Worm (Caenorhabditis elegans) whole organism, L4 larva: ENCODE results near the gene dhrr-1.

Source experiments
- D1046.2 ChIP-seq: fragments of 200-800 bp; sonication (Bioruptor generic); IDR thresholded peaks from 2 replicates; pipeline ENCODE4 v1.3.6; 2022; ENCODE audit warnings: missing genetic modification characterization, missing compliant biosample characterization
- F10B5.3 ChIP-seq: sonication (generic microtip); optimal IDR thresholded peaks from 2 replicates; lab custom pipeline; 2016; ENCODE audit warnings: mild to moderate bottlenecking, missing genetic modification characterization, missing compliant biosample characterization
- F26F4.8 ChIP-seq: fragments of 200-800 bp; sonication (Bioruptor generic); conservative IDR thresholded peaks from 2 replicates; pipeline ENCODE4 v1.3.6; 2022; ENCODE audit warnings: missing genetic modification characterization, missing compliant biosample characterization
- F37D6.2 ChIP-seq: sonication (generic microtip); optimal IDR thresholded peaks from 2 replicates; lab custom pipeline; 2016; ENCODE audit warnings: mild to moderate bottlenecking, missing genetic modification characterization, missing compliant biosample characterization
- T26A8.4 ChIP-seq: fragments of 200-800 bp; sonication (Bioruptor generic); IDR thresholded peaks from 2 replicates; pipeline ENCODE4 v1.3.6; 2022; ENCODE audit warnings: missing genetic modification characterization, missing compliant biosample characterization
- Y48G9A.11 ChIP-seq: fragments of 200-800 bp; sonication (Bioruptor generic); IDR thresholded peaks from 2 replicates; pipeline ENCODE4 v1.3.6; 2022; ENCODE audit warnings: missing genetic modification reagents, missing genetic modification characterization, missing compliant biosample characterization
- Y75B8A.6 ChIP-seq: fragments of 200-800 bp; sonication (Bioruptor generic); IDR thresholded peaks from 2 replicates; pipeline ENCODE4 v1.3.6; 2022; ENCODE audit warnings: missing genetic modification reagents, missing genetic modification characterization, missing compliant biosample characterization
- ZK337.2 ChIP-seq: fragments of 200-800 bp; sonication (Bioruptor generic); IDR thresholded peaks from 2 replicates; pipeline ENCODE4 v1.3.6; 2022; ENCODE audit warnings: missing genetic modification reagents, missing genetic modification characterization, missing compliant biosample characterization
- ZK546.5 ChIP-seq, 2 experiments: sonication (generic microtip); optimal IDR thresholded peaks; 2 replicates each; lab custom pipeline; 2017; ENCODE audit warnings: missing biosample characterization in 2 of 2, missing genetic modification characterization in 2 of 2
- aly-2 ChIP-seq: sonication (generic microtip); optimal IDR thresholded peaks from 2 replicates; lab custom pipeline; 2018; ENCODE audit warnings: missing biosample characterization, missing genetic modification characterization
- ceh-28 ChIP-seq: fragments of 150-350 bp; optimal IDR thresholded peaks from 2 replicates; lab custom pipeline; 2014; ENCODE audit warnings: missing biosample characterization, missing genetic modification reagents, missing genetic modification characterization
- ceh-32 ChIP-seq: sonication (generic microtip); optimal IDR thresholded peaks from 2 replicates; lab custom pipeline; 2016; ENCODE audit warnings: mild to moderate bottlenecking, missing genetic modification characterization, missing compliant biosample characterization; ENCODE audit not compliant: poor library complexity
- ctbp-1 ChIP-seq: fragments of 200-800 bp; sonication (Bioruptor generic); IDR thresholded peaks from 2 replicates; pipeline ENCODE4 v1.3.6; 2022; ENCODE audit warnings: missing genetic modification reagents, missing genetic modification characterization, missing compliant biosample characterization
- daf-19 ChIP-seq: fragments of 200-800 bp; sonication (Bioruptor generic); conservative IDR thresholded peaks from 2 replicates; pipeline ENCODE4 v1.3.6; 2022; ENCODE audit warnings: missing genetic modification characterization, missing compliant biosample characterization
- dmd-6 ChIP-seq: fragments of 200-800 bp; sonication (Bioruptor generic); IDR thresholded peaks from 2 replicates; pipeline ENCODE4 v1.3.6; 2022; ENCODE audit warnings: missing genetic modification reagents, missing genetic modification characterization, missing compliant biosample characterization
- dmd-8 ChIP-seq: fragments of 200-800 bp; sonication (Bioruptor generic); IDR thresholded peaks from 2 replicates; pipeline ENCODE4 v1.3.6; 2022; ENCODE audit warnings: missing genetic modification characterization, missing compliant biosample characterization
- dmd-9 ChIP-seq: fragments of 200-800 bp; sonication (Bioruptor generic); IDR thresholded peaks from 2 replicates; pipeline ENCODE4 v1.3.6; 2022; ENCODE audit warnings: missing genetic modification reagents, missing genetic modification characterization, missing compliant biosample characterization
- dpl-1 ChIP-seq: fragments of 150-350 bp; optimal IDR thresholded peaks from 2 replicates; lab custom pipeline; 2014; ENCODE audit warnings: missing biosample characterization, missing genetic modification reagents, missing genetic modification characterization
- duxl-1 ChIP-seq: sonication (generic microtip); optimal IDR thresholded peaks from 2 replicates; lab custom pipeline; 2016; ENCODE audit warnings: mild to moderate bottlenecking, missing genetic modification characterization, moderate library complexity, missing compliant biosample characterization; ENCODE audit not compliant: poor library complexity
- dve-1 ChIP-seq: sonication (generic microtip); optimal IDR thresholded peaks from 2 replicates; lab custom pipeline; 2017; ENCODE audit warnings: antibody characterized with exemption, mild to moderate bottlenecking, missing genetic modification characterization, missing compliant biosample characterization; ENCODE audit not compliant: insufficient read depth
- egl-43 ChIP-seq: fragments of 200-800 bp; sonication (Bioruptor generic); IDR thresholded peaks from 2 replicates; pipeline ENCODE4 v1.3.6; 2022; ENCODE audit warnings: missing genetic modification reagents, missing genetic modification characterization, missing compliant biosample characterization
- gei-8 ChIP-seq: fragments of 200-800 bp; sonication (Bioruptor generic); optimal IDR thresholded peaks from 2 replicates; lab custom pipeline; 2018; ENCODE audit warnings: mild to moderate bottlenecking, missing genetic modification characterization, missing compliant biosample characterization
- hif-1 ChIP-seq, 2 experiments: sonication (generic microtip); optimal IDR thresholded peaks; 2 replicates each; lab custom pipeline; 2016 to 2017; ENCODE audit warnings: missing compliant biosample characterization in 2 of 2, missing genetic modification characterization in 2 of 2, missing genetic modification reagents in 2 of 2, missing genotype in 2 of 2, mild to moderate bottlenecking in 1 of 2
- hlh-11 ChIP-seq: fragments of 200-800 bp; sonication (Bioruptor generic); optimal IDR thresholded peaks from 2 replicates; lab custom pipeline; 2018; ENCODE audit warnings: mild to moderate bottlenecking, missing genetic modification characterization, missing compliant biosample characterization
- lim-7 ChIP-seq: fragments of 200-800 bp; sonication (Bioruptor generic); IDR thresholded peaks from 2 replicates; pipeline ENCODE4 v1.3.6; 2022; ENCODE audit warnings: missing genetic modification characterization, missing compliant biosample characterization
- lin-13 ChIP-seq: fragments of 150-350 bp; optimal IDR thresholded peaks from 2 replicates; lab custom pipeline; 2014; ENCODE audit warnings: missing biosample characterization, missing genetic modification reagents, missing genetic modification characterization
- lir-3 ChIP-seq: sonication (generic microtip); optimal IDR thresholded peaks from 2 replicates; lab custom pipeline; 2016; ENCODE audit warnings: mild to moderate bottlenecking, missing genetic modification characterization, missing compliant biosample characterization
- lsy-2 ChIP-seq, 2 experiments: fragments of 150-350 bp in 1 of 2; sonication (generic microtip) in 1 of 2; optimal IDR thresholded peaks; 2 replicates each; lab custom pipeline; 2014 to 2017; ENCODE audit warnings: missing biosample characterization in 2 of 2, missing genetic modification characterization in 2 of 2
- mdt-29 ChIP-seq: fragments of 200-800 bp; sonication (Bioruptor generic); IDR thresholded peaks from 2 replicates; pipeline ENCODE4 v1.3.6; 2022; ENCODE audit warnings: missing genetic modification reagents, missing genetic modification characterization, missing compliant biosample characterization
- mxl-3 ChIP-seq: fragments of 200-800 bp; sonication (Bioruptor generic); optimal IDR thresholded peaks from 2 replicates; lab custom pipeline; 2018; ENCODE audit warnings: mild to moderate bottlenecking, missing genetic modification characterization, missing compliant biosample characterization
- nhr-10 ChIP-seq: fragments of 150-350 bp; optimal IDR thresholded peaks from 2 replicates; lab custom pipeline; 2014; ENCODE audit warnings: missing biosample characterization, missing genetic modification characterization
- nhr-25 ChIP-seq: sonication (generic microtip); optimal IDR thresholded peaks from 2 replicates; lab custom pipeline; 2017; ENCODE audit warnings: missing genetic modification characterization, mild to moderate bottlenecking, missing compliant biosample characterization, antibody characterized with exemption, moderate library complexity, borderline replicate concordance; ENCODE audit not compliant: insufficient read depth
- nhr-28 ChIP-seq: fragments of 150-350 bp; optimal IDR thresholded peaks from 2 replicates; lab custom pipeline; 2014; ENCODE audit warnings: missing biosample characterization, missing genetic modification characterization
- nhr-48 ChIP-seq: sonication (generic microtip); optimal IDR thresholded peaks from 2 replicates; lab custom pipeline; 2016; ENCODE audit warnings: mild to moderate bottlenecking, missing genetic modification characterization, missing compliant biosample characterization
- nhr-6 ChIP-seq: fragments of 150-350 bp; optimal IDR thresholded peaks from 2 replicates; lab custom pipeline; 2014; ENCODE audit warnings: missing biosample characterization, missing genetic modification characterization
- pha-4 ChIP-seq, 2 experiments: fragments of 150-350 bp in 1 of 2; fragments of 200-800 bp in 1 of 2; sonication (Bioruptor generic) in 1 of 2; IDR thresholded peaks in 1 of 2; optimal IDR thresholded peaks in 1 of 2; 2 replicates each; pipeline versions ENCODE4 v1.3.6 to Lab custom; 2014 to 2022; ENCODE audit warnings: missing genetic modification characterization in 2 of 2, missing genetic modification reagents in 2 of 2, missing biosample characterization in 1 of 2, missing compliant biosample characterization in 1 of 2
- php-3 ChIP-seq: fragments of 200-800 bp; sonication (Bioruptor generic); IDR thresholded peaks from 2 replicates; pipeline ENCODE4 v1.3.6; 2022; ENCODE audit warnings: missing genetic modification reagents, missing genetic modification characterization, missing compliant biosample characterization
- skn-1 ChIP-seq: fragments of 150-350 bp; optimal IDR thresholded peaks from 2 replicates; lab custom pipeline; 2014; ENCODE audit warnings: missing biosample characterization, missing genetic modification characterization
- snpc-1.2 ChIP-seq: fragments of 200-800 bp; sonication (Bioruptor generic); IDR thresholded peaks from 2 replicates; pipeline ENCODE4 v1.3.6; 2022; ENCODE audit warnings: missing genetic modification reagents, missing genetic modification characterization, missing compliant biosample characterization
- spr-1 ChIP-seq: sonication (generic microtip); optimal IDR thresholded peaks from 2 replicates; lab custom pipeline; 2016; ENCODE audit warnings: mild to moderate bottlenecking, missing genetic modification characterization, missing compliant biosample characterization
- spr-3 ChIP-seq: fragments of 200-800 bp; sonication (Bioruptor generic); optimal IDR thresholded peaks from 2 replicates; lab custom pipeline; 2018; ENCODE audit warnings: mild to moderate bottlenecking, missing genetic modification characterization, missing compliant biosample characterization
- tra-1 ChIP-seq: fragments of 200-800 bp; sonication (Bioruptor generic); IDR thresholded peaks from 2 replicates; pipeline ENCODE4 v1.3.6; 2022; ENCODE audit warnings: missing genetic modification reagents, missing genetic modification characterization, missing compliant biosample characterization
- unc-39 ChIP-seq: sonication (generic microtip); optimal IDR thresholded peaks from 2 replicates; lab custom pipeline; 2017; ENCODE audit warnings: missing biosample characterization, missing genetic modification characterization
- unc-62 ChIP-seq, 3 experiments: fragments of 150-350 bp in 1 of 3; sonication (generic microtip); optimal IDR thresholded peaks in 2 of 3; peaks in 1 of 3; 1 replicate in 1 of 3; 2 replicates in 2 of 3; lab custom pipeline; 2014 to 2017; ENCODE audit warnings: missing biosample characterization in 3 of 3, missing genetic modification characterization in 3 of 3, missing genetic modification reagents in 3 of 3, missing genotype in 1 of 3
- zfp-2 ChIP-seq: sonication (generic microtip); optimal IDR thresholded peaks from 2 replicates; lab custom pipeline; 2016; ENCODE audit warnings: mild to moderate bottlenecking, missing genetic modification characterization, missing compliant biosample characterization
- zip-11 ChIP-seq: fragments of 200-800 bp; sonication (Bioruptor generic); IDR thresholded peaks from 2 replicates; pipeline ENCODE4 v1.3.6; 2022; ENCODE audit warnings: missing genetic modification characterization, missing compliant biosample characterization
- zip-2 ChIP-seq: fragments of 150-350 bp; optimal IDR thresholded peaks from 2 replicates; lab custom pipeline; 2014; ENCODE audit warnings: missing biosample characterization, missing genetic modification characterization
- ztf-11 ChIP-seq: fragments of 150-350 bp; optimal IDR thresholded peaks from 2 replicates; lab custom pipeline; 2014; ENCODE audit warnings: missing biosample characterization, missing genetic modification characterization
- ztf-7 ChIP-seq: fragments of 150-350 bp; optimal IDR thresholded peaks from 2 replicates; lab custom pipeline; 2014; ENCODE audit warnings: missing biosample characterization, missing genetic modification characterization

The dhrr-1 gene

DNA sequence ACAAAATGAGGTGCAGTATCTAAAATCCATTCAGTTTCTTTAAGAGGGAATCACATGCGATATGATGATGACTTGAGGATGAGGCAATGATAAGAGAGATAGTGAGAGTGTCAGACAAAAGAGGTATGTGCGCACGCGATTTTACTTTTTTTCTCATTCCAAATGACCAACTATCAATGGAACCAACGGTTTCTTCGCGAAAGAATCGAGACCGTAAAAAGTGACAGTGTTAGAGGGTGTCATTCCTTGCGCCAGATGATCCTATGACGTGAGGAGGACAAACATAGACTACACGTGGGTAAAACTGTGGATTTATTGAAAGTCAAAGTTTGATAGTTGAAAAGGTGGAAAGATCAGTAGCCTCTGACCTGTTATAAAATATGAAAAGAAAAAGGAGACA lies 39.4 kb downstream of the dhrr-1 start (continued):
- TF ChIP-seq ztf-7 (peak; percentile 7), zfp-2 (tag; lab: Kevin White, UChicago) (no peak), Y48G9A.11 (no peak), ZK546.5 (tag; optimal IDR thresholded peaks at IDR 0.05; lab: Kevin White, UChicago) (no peak), dpl-1 (GFP tag; lab: Kevin White, UChicago) (no peak), nhr-48 (tag; lab: Kevin White, UChicago) (peak; percentile 27), D1046.2 (GFP tag; lab: Robert Waterston, UW) (no peak), nhr-6 (tag; lab: Kevin White, UChicago) (no peak), lir-3 (tag; lab: Kevin White, UChicago) (no peak), nhr-28 (tag; lab: Kevin White, UChicago) (peak; percentile 80), lin-13 (GFP tag; lab: Kevin White, UChicago) (no peak), dve-1 (tag; lab: Kevin White, UChicago) (peak; percentile 62), dmd-8 (GFP tag; lab: Robert Waterston, UW) (0 out of 2 replicates have a peak, but pooled peaks have one; percentile 25), tra-1 (0 out of 2 replicates have a peak, but pooled peaks have one; percentile 39), dmd-9 (GFP tag; lab: Robert Waterston, UW) (no peak), mxl-3 (GFP tag; lab: Kevin White, UChicago) (peak; percentile 63), dmd-6 (GFP tag; lab: Robert Waterston, UW) (peak; percentile 36), duxl-1 (tag; lab: Kevin White, UChicago) (peak; percentile 48), nhr-10 (tag; lab: Kevin White, UChicago) (peak; percentile 6)

DNA sequence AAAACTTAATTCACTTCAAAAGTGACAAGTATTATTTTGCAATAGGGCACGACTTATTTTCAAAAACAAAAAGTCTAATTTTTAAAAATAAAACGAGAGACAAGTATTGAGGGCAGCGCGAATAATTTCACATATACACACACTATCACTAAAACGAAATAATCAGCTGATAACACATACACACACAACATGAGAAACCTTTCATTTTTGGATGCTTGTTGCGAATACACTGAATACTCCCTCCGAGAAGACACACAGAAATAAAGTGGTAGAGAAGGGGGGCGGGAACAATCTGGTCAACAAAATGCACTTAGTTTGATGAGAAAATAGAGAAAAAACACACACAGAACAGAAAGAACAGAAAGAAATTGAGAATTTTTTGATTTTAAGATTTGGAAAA lies 40.0 kb downstream of the dhrr-1 start:
- TF ChIP-seq Y75B8A.6 (no peak), T26A8.4 (GFP tag; lab: Robert Waterston, UW) (no peak), mdt-29 (GFP tag; lab: Robert Waterston, UW) (no peak), php-3 (GFP tag; lab: Robert Waterston, UW) (no peak), gei-8 (GFP tag; lab: Kevin White, UChicago) (no peak), hif-1 (tag; optimal IDR thresholded peaks at IDR 0.05; lab: Kevin White, UChicago) (no peak), spr-3 (GFP tag; lab: Kevin White, UChicago) (no peak), zip-2 (no peak), ceh-28 (no peak), snpc-1.2 (GFP tag; lab: Robert Waterston, UW) (no peak), nhr-25 (tag; lab: Kevin White, UChicago) (no peak), hlh-11 (tag; lab: Kevin White, UChicago) (no peak), lsy-2 (tag; optimal IDR thresholded peaks at IDR 0.05; lab: Kevin White, UChicago) (no peak), spr-1 (tag; lab: Kevin White, UChicago) (no peak), ceh-32 (tag; lab: Kevin White, UChicago) (no peak), F37D6.2 (tag; lab: Kevin White, UChicago) (no peak), F26F4.8 (GFP tag; lab: Robert Waterston, UW) (no peak), aly-2 (no peak), unc-62 (GFP tag; optimal IDR thresholded peaks at IDR 0.05 in 1 of 2; lab: Kevin White, UChicago) (no peak), unc-62 (tag; optimal IDR thresholded peaks at IDR 0.05; lab: Kevin White, UChicago) (no peak), lim-7 (GFP tag; lab: Robert Waterston, UW) (0 out of 2 replicates have a peak, but pooled peaks have one; percentile 14), skn-1 (tag; lab: Kevin White, UChicago) (no peak), ctbp-1 (no peak), daf-19 (no peak), dmd-8 (GFP tag; lab: Robert Waterston, UW) (no peak), pha-4 (GFP tag; IDR thresholded peaks at IDR 0.05; lab: Robert Waterston, UW) (no peak), pha-4 (tag; optimal IDR thresholded peaks at IDR 0.05; lab: Kevin White, UChicago) (no peak), egl-43 (GFP tag; lab: Robert Waterston, UW) (no peak), nhr-28 (tag; lab: Kevin White, UChicago) (peak; percentile 48), ZK337.2 (no peak), ztf-11 (tag; lab: Kevin White, UChicago) (no peak), unc-39 (tag; lab: Kevin White, UChicago) (no peak), F10B5.3 (tag; lab: Kevin White, UChicago) (no peak), zip-11 (GFP tag; lab: Robert Waterston, UW) (no peak)
